Worm (Caenorhabditis elegans): Measurements from ENCODE around the gene der-2.

DNA sequence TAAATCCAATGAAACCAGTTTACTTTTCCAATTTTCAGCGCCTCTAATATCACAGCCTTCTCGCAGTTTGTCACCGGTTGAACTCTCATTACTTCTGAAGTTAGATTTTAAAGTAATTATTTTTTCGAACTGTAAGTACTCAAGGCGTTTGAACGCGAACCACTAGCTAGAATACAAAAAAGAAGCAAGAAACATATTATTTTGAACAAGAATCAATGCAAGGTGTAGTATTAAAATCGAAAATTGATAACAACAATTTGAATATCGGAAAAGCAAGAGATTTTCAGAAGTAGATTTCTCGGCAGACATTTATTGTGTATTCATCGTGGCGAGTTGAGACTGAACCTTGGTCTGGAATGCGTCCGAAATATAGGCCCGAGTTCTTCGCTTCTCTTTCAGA lies 25.0 kb downstream of the der-2 start, which contains the start of gene exos-9:
- TF ChIP-seq ztf-28 (GFP tag; IDR thresholded peaks at IDR 0.05) (no peak), F37B4.10 (GFP tag; IDR thresholded peaks at IDR 0.05) (no peak), chd-7 (tag; optimal IDR thresholded peaks at IDR 0.05) (no peak), ama-1 (optimal IDR thresholded peaks at IDR 0.05) (no peak), ama-1 (GFP tag; optimal IDR thresholded peaks at IDR 0.05) (no peak), efl-1 (GFP tag; optimal IDR thresholded peaks at IDR 0.05) (no peak), ztf-18 (tag; optimal IDR thresholded peaks at IDR 0.05) (no peak), ceh-91 (GFP tag; IDR thresholded peaks at IDR 0.05) (no peak), nhr-27 (tag; optimal IDR thresholded peaks at IDR 0.05) (no peak), akir-1 (GFP tag; optimal IDR thresholded peaks at IDR 0.05) (no peak), egrh-3 (GFP tag; IDR thresholded peaks at IDR 0.05) (no peak)
